Worm (Caenorhabditis elegans) whole organism, mixed stage, embryonic: Measurements from ENCODE around the gene ZK177.3.

ENCODE experiments used
- M03D4.4 ChIP-seq: sonication (generic microtip); optimal IDR thresholded peaks from 2 replicates; lab custom pipeline; 2017; ENCODE audit warnings: mild to moderate bottlenecking, missing genetic modification characterization, missing compliant biosample characterization
- blmp-1 ChIP-seq: fragments of 150-350 bp; optimal IDR thresholded peaks from 2 replicates; lab custom pipeline; 2014; ENCODE audit warnings: missing biosample characterization, missing genetic modification characterization
- ceh-43 ChIP-seq: fragments of 200-800 bp; sonication (Bioruptor generic); optimal IDR thresholded peaks from 2 replicates; lab custom pipeline; 2018; ENCODE audit warnings: mild to moderate bottlenecking, missing genetic modification characterization, moderate library complexity, missing compliant biosample characterization
- ceh-83 ChIP-seq: fragments of 200-800 bp; sonication (Bioruptor generic); optimal IDR thresholded peaks from 2 replicates; lab custom pipeline; 2018; ENCODE audit warnings: mild to moderate bottlenecking, missing genetic modification characterization, missing compliant biosample characterization
- ces-1 ChIP-seq: fragments of 150-350 bp; optimal IDR thresholded peaks from 2 replicates; lab custom pipeline; 2014; ENCODE audit warnings: missing biosample characterization, missing genetic modification reagents, missing genetic modification characterization
- cnd-1 ChIP-seq: fragments of 200-800 bp; sonication (Bioruptor generic); optimal IDR thresholded peaks from 2 replicates; lab custom pipeline; 2018; ENCODE audit warnings: mild to moderate bottlenecking, missing genetic modification characterization, missing compliant biosample characterization
- drap-1 ChIP-seq: fragments of 200-800 bp; sonication (Bioruptor generic); optimal IDR thresholded peaks from 3 replicates; lab custom pipeline; 2018; ENCODE audit warnings: mild to moderate bottlenecking, missing genetic modification characterization, missing compliant biosample characterization
- elt-1 ChIP-seq: sonication (generic microtip); optimal IDR thresholded peaks from 2 replicates; lab custom pipeline; 2017; ENCODE audit warnings: missing genetic modification characterization, mild to moderate bottlenecking, missing compliant biosample characterization, antibody characterized with exemption, moderate library complexity, borderline replicate concordance; ENCODE audit not compliant: insufficient read depth
- elt-3 ChIP-seq: fragments of 150-350 bp; optimal IDR thresholded peaks from 2 replicates; lab custom pipeline; 2014; ENCODE audit warnings: missing biosample characterization, missing genetic modification characterization
- flh-1 ChIP-seq: fragments of 200-800 bp; sonication (Bioruptor generic); optimal IDR thresholded peaks from 2 replicates; lab custom pipeline; 2018; ENCODE audit warnings: mild to moderate bottlenecking, missing genetic modification characterization, moderate library complexity, missing compliant biosample characterization
- hlh-1 ChIP-seq: fragments of 150-350 bp; optimal IDR thresholded peaks from 2 replicates; lab custom pipeline; 2014; ENCODE audit warnings: missing biosample characterization, missing genetic modification reagents, missing genetic modification characterization
- lin-13 ChIP-seq: fragments of 150-350 bp; optimal IDR thresholded peaks from 2 replicates; lab custom pipeline; 2014; ENCODE audit warnings: missing biosample characterization, missing genetic modification characterization
- lin-32 ChIP-seq: fragments of 200-800 bp; sonication (Bioruptor generic); optimal IDR thresholded peaks from 2 replicates; lab custom pipeline; 2018; ENCODE audit warnings: mild to moderate bottlenecking, missing genetic modification characterization, missing compliant biosample characterization
- lsy-2 ChIP-seq: fragments of 150-350 bp; optimal IDR thresholded peaks from 2 replicates; lab custom pipeline; 2014; ENCODE audit warnings: missing biosample characterization, missing genetic modification characterization
- mab-5 ChIP-seq: fragments of 150-350 bp; optimal IDR thresholded peaks from 2 replicates; lab custom pipeline; 2014; ENCODE audit warnings: missing biosample characterization, missing genetic modification characterization
- mep-1 ChIP-seq: fragments of 150-350 bp; optimal IDR thresholded peaks from 2 replicates; lab custom pipeline; 2017; ENCODE audit warnings: missing biosample characterization, missing genetic modification reagents, missing genetic modification characterization, inconsistent platforms
- mls-2 ChIP-seq: sonication (generic microtip); optimal IDR thresholded peaks from 2 replicates; lab custom pipeline; 2016; ENCODE audit warnings: mild to moderate bottlenecking, missing genetic modification characterization, moderate library complexity, missing compliant biosample characterization
- nhr-12 ChIP-seq: fragments of 150-350 bp; optimal IDR thresholded peaks from 2 replicates; lab custom pipeline; 2014; ENCODE audit warnings: missing biosample characterization, missing genetic modification characterization
- nhr-2 ChIP-seq: fragments of 150-350 bp; optimal IDR thresholded peaks from 2 replicates; lab custom pipeline; 2014; ENCODE audit warnings: missing biosample characterization, missing genetic modification characterization
- nhr-237 ChIP-seq: fragments of 150-350 bp; optimal IDR thresholded peaks from 2 replicates; lab custom pipeline; 2014; ENCODE audit warnings: missing biosample characterization, missing genetic modification characterization
- nhr-28 ChIP-seq: fragments of 150-350 bp; optimal IDR thresholded peaks from 2 replicates; lab custom pipeline; 2014; ENCODE audit warnings: missing biosample characterization, missing genetic modification characterization
- nhr-76 ChIP-seq: sonication (generic microtip); optimal IDR thresholded peaks from 2 replicates; lab custom pipeline; 2017; ENCODE audit warnings: missing biosample characterization, missing genetic modification characterization
- pha-4 ChIP-seq: fragments of 150-350 bp; optimal IDR thresholded peaks from 2 replicates; lab custom pipeline; 2018; ENCODE audit warnings: missing biosample characterization, missing genetic modification reagents, missing genetic modification characterization
- snpc-4 ChIP-seq: fragments of 150-350 bp; optimal IDR thresholded peaks from 2 replicates; lab custom pipeline; 2014; ENCODE audit warnings: missing biosample characterization, missing genetic modification characterization
- sptf-1 ChIP-seq: sonication (generic microtip); optimal IDR thresholded peaks from 2 replicates; lab custom pipeline; 2017; ENCODE audit warnings: mild to moderate bottlenecking, missing genetic modification characterization, moderate library complexity, missing compliant biosample characterization
- tbx-8 ChIP-seq: fragments of 200-800 bp; sonication (Bioruptor generic); optimal IDR thresholded peaks from 2 replicates; lab custom pipeline; 2018; ENCODE audit warnings: mild to moderate bottlenecking, missing genetic modification characterization, moderate library complexity, missing compliant biosample characterization
- unc-120 ChIP-seq: sonication (generic microtip); optimal IDR thresholded peaks from 2 replicates; lab custom pipeline; 2017; ENCODE audit warnings: missing genetic modification characterization, missing compliant biosample characterization; ENCODE audit not compliant: poor library complexity, severe bottlenecking
- unc-39 ChIP-seq: fragments of 150-350 bp; optimal IDR thresholded peaks from 2 replicates; lab custom pipeline; 2014; ENCODE audit warnings: missing biosample characterization, missing genetic modification characterization
- unc-62 ChIP-seq: fragments of 150-350 bp; optimal IDR thresholded peaks from 2 replicates; lab custom pipeline; 2014; ENCODE audit warnings: missing biosample characterization, missing genetic modification reagents, missing genetic modification characterization
- zip-8 ChIP-seq: fragments of 150-350 bp; optimal IDR thresholded peaks from 2 replicates; lab custom pipeline; 2014; ENCODE audit warnings: missing biosample characterization, missing genetic modification characterization
- ztf-11 ChIP-seq: fragments of 150-350 bp; optimal IDR thresholded peaks from 2 replicates; lab custom pipeline; 2014; ENCODE audit warnings: missing biosample characterization, missing genetic modification characterization

The ZK177.3 gene

DNA sequence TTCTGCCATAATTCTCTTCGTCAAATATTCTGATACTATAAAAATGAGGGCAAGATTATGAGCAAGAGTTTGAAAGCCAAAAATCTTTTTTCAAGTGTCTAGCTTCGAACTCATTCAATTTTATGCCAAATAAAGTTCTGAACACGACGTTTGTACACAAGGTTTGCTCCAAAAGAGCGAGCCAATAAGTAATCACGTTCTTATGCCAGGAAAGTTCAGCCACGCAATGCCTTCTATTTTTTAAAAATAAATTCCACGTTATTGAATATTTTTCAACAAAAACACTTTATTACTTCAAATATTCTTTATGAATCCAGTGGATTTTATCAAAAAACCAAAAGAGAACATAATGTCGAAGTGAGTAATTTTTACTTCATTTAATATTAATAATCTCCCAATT lies 27.8 kb upstream of the ZK177.3 start, which contains the start of gene nep-5:
TSS of gene nep-5 (plus strand) at position 301 of the 400 bp plus-strand sequence.
- no peak for TF ChIP-seq ces-1 (GFP tag; lab: Kevin White, UChicago)
- TF ChIP-seq unc-62 (GFP tag; lab: Kevin White, UChicago), result no peak
- no peak for TF ChIP-seq unc-120 (tag; lab: Kevin White, UChicago)
- no peak for TF ChIP-seq snpc-4 (tag; lab: Kevin White, UChicago)
- no peak for TF ChIP-seq lsy-2
- TF ChIP-seq nhr-2, result no peak
- TF ChIP-seq sptf-1 (tag; lab: Kevin White, UChicago), result no peak
- TF ChIP-seq nhr-76 (tag; lab: Kevin White, UChicago), result no peak
- TF ChIP-seq, all 35 proteins: peak for 0

DNA sequence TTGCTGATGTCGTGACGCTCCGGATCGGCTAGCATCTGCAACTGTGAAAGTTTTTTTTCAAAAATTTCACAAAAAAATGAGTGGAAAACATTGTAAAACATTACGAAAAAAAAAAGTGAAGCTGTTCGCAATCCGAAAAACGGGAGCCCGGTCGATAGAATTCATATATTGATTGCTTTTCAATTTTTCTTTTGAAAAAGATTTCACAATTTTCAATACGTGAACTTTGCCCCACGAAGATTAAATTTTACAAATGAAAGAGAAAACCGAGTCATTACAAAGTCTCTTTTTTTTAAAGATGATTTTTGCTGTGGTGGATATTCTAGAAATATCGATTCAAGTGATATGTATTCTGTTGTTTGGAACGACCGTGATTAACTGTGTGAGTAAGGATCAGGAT lies 21.2 kb upstream of the ZK177.3 start, which contains the start of gene F12A10.6:
TSS of gene F12A10.6 (minus strand) at position 101 of the 400 bp plus-strand sequence.
- TF ChIP-seq mab-5 (tag; lab: Kevin White, UChicago) (no peak), nhr-28 (tag; lab: Kevin White, UChicago) (no peak), drap-1 (GFP tag; lab: Kevin White, UChicago) (no peak), mep-1 (tag; lab: Kevin White, UChicago) (no peak), blmp-1 (tag; lab: Kevin White, UChicago) (no peak), M03D4.4 (tag; lab: Kevin White, UChicago) (no peak), sptf-1 (tag; lab: Kevin White, UChicago) (no peak), pha-4 (tag; lab: Kevin White, UChicago) (no peak), lin-32 (no peak), elt-3 (no peak), nhr-2 (no peak), hlh-1 (no peak)

DNA sequence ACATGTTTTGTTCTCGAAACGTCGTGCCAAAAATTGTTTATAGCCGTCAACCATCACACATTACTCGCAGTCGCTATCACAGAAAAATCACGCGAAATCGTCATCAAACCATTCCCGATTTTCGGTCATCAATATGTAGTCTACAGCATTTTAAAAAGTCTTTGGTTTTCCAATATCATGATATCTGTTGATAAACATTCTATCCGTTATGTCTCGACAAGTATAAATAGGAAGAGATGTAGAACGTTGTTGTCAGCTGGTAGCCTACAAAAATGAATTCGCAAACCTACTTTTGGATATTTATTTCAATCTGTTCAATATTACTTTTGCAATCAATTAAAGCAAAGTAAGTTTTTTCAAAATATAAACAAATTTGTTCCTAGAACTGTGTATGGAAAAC lies 19.3 kb upstream of the ZK177.3 start, which contains the start of gene F12A10.1:
TSS of gene F12A10.1 (plus strand) at position 166 of the 400 bp plus-strand sequence.
- TF ChIP-seq pha-4 (tag; lab: Kevin White, UChicago), result no peak
- no peak for TF ChIP-seq unc-120 (tag; lab: Kevin White, UChicago)
- no peak for TF ChIP-seq drap-1 (GFP tag; lab: Kevin White, UChicago)
- no peak for TF ChIP-seq ztf-11 (tag; lab: Kevin White, UChicago)
- no peak for TF ChIP-seq nhr-76 (tag; lab: Kevin White, UChicago)
- TF ChIP-seq zip-8 (tag; lab: Kevin White, UChicago), result no peak
- no peak for TF ChIP-seq flh-1 (GFP tag; lab: Kevin White, UChicago)
- TF ChIP-seq nhr-28 (tag; lab: Kevin White, UChicago), result no peak
- no peak for TF ChIP-seq mep-1 (tag; lab: Kevin White, UChicago)
- TF ChIP-seq lsy-2, result no peak
- no peak for TF ChIP-seq unc-39
- TF ChIP-seq M03D4.4 (tag; lab: Kevin White, UChicago), result no peak
- TF ChIP-seq snpc-4 (tag; lab: Kevin White, UChicago), result no peak
- no peak for TF ChIP-seq mls-2
- no peak for TF ChIP-seq ceh-83 (GFP tag; lab: Kevin White, UChicago)
- TF ChIP-seq unc-62 (GFP tag; lab: Kevin White, UChicago), result no peak

DNA sequence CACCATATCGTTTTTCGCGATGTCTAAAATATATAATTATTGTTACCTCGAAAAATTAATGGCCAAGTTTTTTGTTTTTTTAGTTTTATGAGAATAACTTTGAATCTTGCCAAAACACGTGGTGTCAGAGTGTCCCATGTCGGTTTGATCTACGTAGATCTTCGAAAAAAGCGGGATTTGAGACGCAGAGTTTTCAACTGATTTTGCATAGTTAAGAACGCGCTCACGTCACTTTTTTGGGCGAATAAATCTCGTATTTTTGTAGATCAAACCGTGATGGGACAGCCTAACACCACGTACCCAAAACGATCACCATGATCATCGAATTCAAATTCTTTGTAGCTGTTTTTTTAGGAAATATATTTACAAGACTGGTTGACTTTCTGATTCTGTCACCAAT lies 18.1 kb upstream of the ZK177.3 start:
- no peak for TF ChIP-seq mab-5 (tag; lab: Kevin White, UChicago)
- no peak for TF ChIP-seq ceh-43 (GFP tag; lab: Kevin White, UChicago)
- TF ChIP-seq ztf-11 (tag; lab: Kevin White, UChicago), result no peak

DNA sequence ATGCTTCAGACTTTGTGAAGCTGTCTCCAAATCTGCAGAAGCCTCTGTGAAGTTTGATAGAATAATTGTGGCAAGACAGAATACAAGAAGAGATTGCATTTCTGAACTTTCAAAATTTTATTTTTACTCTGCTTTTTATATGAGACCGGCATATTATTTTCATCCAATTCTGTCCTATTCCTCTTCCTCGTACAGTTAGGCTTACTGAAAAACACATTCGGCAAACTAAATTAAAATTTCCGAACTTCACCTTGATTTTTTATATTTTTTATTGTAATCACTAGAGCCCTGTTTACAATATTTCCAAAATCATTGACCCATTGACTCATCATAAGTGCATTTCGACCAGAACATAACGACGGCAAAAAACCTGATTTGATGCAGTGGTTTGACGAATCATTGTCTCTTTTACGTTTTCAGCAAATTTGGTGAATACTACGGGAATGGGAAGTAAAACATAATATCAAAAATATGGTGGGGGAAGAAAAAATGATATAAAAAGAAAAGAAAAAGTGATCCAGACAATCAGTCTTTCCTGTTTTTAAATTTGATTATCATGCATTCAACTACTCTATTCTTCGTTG lies 17.4 kb upstream of the ZK177.3 start, which contains the start of the genes suex-1 and F12A10.9:
TSS of gene suex-1 (minus strand) at position 101 of the 584 bp plus-strand sequence.
TSS of gene F12A10.9 (plus strand) at position 534 of the 584 bp plus-strand sequence.
- no peak for TF ChIP-seq M03D4.4 (tag; lab: Kevin White, UChicago)
- TF ChIP-seq lsy-2, result no peak
- TF ChIP-seq cnd-1 (tag; lab: Kevin White, UChicago), result no peak
- TF ChIP-seq nhr-237, result no peak
- no peak for TF ChIP-seq hlh-1
- no peak for TF ChIP-seq snpc-4 (tag; lab: Kevin White, UChicago)
- no peak for TF ChIP-seq elt-1 (tag; lab: Kevin White, UChicago)
- TF ChIP-seq sptf-1 (tag; lab: Kevin White, UChicago), result no peak
- TF ChIP-seq tbx-8 (GFP tag; lab: Kevin White, UChicago), result no peak
- no peak for TF ChIP-seq nhr-2
- no peak for TF ChIP-seq lin-32
- TF ChIP-seq mep-1 (tag; lab: Kevin White, UChicago), result no peak
- TF ChIP-seq zip-8 (tag; lab: Kevin White, UChicago), result no peak
- no peak for TF ChIP-seq ceh-83 (GFP tag; lab: Kevin White, UChicago)
- TF ChIP-seq lin-13, result no peak
- TF ChIP-seq nhr-12, result no peak
- TF ChIP-seq mab-5 (tag; lab: Kevin White, UChicago), result no peak
- TF ChIP-seq, all 35 proteins: peak for 0
